Worm (Caenorhabditis elegans): ENCODE data around the gene F43H9.3.

DNA sequence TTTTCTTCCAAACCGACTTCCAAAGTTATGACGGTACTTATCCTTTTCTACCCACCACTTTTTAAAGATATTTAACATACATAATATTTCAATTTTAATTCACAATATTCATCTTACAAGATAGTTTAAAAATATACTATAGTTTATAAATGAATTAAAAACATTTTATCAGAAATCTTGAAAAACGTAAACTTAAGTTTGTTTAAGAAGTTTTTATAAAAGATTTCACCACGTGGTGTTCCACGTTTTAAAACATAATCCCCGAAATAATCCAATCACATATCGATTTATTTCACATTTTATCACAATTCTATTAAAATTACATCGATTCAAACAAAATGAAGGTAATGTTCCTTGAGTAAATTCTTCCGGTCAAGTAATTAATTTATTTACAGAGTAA, 22.0 kb upstream of the F43H9.3 start, which contains the start of gene ZC513.3:
- no peak for TF ChIP-seq unc-30 (tag; optimal IDR thresholded peaks at IDR 0.05)
- no peak for TF ChIP-seq zip-4 (GFP tag; optimal IDR thresholded peaks at IDR 0.05)
- TF ChIP-seq sox-4 (tag; optimal IDR thresholded peaks at IDR 0.05) = no peak

All from whole organism, L1 larva.